Fruit fly (Drosophila melanogaster) whole organism, wandering third instar larva: ENCODE results near the gene beat-Vb.

Experiments
- Abd-B ChIP-seq: fragments of >200 bp; optimal IDR thresholded peaks from 2 replicates; lab custom pipeline; 2017; ENCODE audit warnings: missing biosample characterization, missing genetic modification characterization
- Hnf4 ChIP-seq: fragments of 200-800 bp; sonication (Bioruptor generic); optimal IDR thresholded peaks from 2 replicates; lab custom pipeline; 2016; ENCODE audit warnings: missing biosample characterization, mild to moderate bottlenecking, missing genetic modification characterization
- OdsH ChIP-seq: fragments of 200-800 bp; sonication (Bioruptor generic); optimal IDR thresholded peaks from 2 replicates; lab custom pipeline; 2016; ENCODE audit warnings: missing biosample characterization, mild to moderate bottlenecking, missing genetic modification characterization
- Rel ChIP-seq, 2 experiments: fragments of 200-800 bp; sonication (Bioruptor generic) in 1 of 2; optimal IDR thresholded peaks; 2 replicates in 1 of 2; 3 replicates in 1 of 2; lab custom pipeline; 2016 to 2019; ENCODE audit warnings: mild to moderate bottlenecking in 2 of 2, missing biosample characterization in 2 of 2, missing genetic modification characterization in 2 of 2, moderate library complexity in 1 of 2
- Vsx2 ChIP-seq: fragments of 200-300, 225-300 bp; sonication (Bioruptor generic); optimal IDR thresholded peaks from 2 replicates; lab custom pipeline; 2018; ENCODE audit warnings: missing biosample characterization, missing genetic modification characterization; ENCODE audit not compliant: partially characterized antibody
- br ChIP-seq: fragments of 200-800 bp; sonication (Bioruptor generic); optimal IDR thresholded peaks from 2 replicates; lab custom pipeline; 2016; ENCODE audit warnings: missing biosample characterization, missing genetic modification characterization
- dsf ChIP-seq: sonication (Bioruptor generic); optimal IDR thresholded peaks from 2 replicates; lab custom pipeline; 2016; ENCODE audit warnings: missing biosample characterization, missing genetic modification characterization, borderline replicate concordance
- ey ChIP-seq: fragments of 200-800 bp; sonication (Bioruptor generic); optimal IDR thresholded peaks from 2 replicates; lab custom pipeline; 2016; ENCODE audit warnings: missing biosample characterization, missing genetic modification characterization
- fru ChIP-seq: fragments of 200-800 bp; sonication (Bioruptor generic); optimal IDR thresholded peaks from 3 replicates; lab custom pipeline; 2016; ENCODE audit warnings: missing biosample characterization, mild to moderate bottlenecking, missing genetic modification characterization
- jim ChIP-seq: fragments of 175-275, 200-325 bp; sonication (Bioruptor generic); optimal IDR thresholded peaks from 2 replicates; lab custom pipeline; 2016; ENCODE audit warnings: missing biosample characterization, mild to moderate bottlenecking, missing genetic modification characterization
- lola ChIP-seq: fragments of >200 bp; optimal IDR thresholded peaks from 2 replicates; lab custom pipeline; 2017; ENCODE audit warnings: missing biosample characterization, missing genetic modification characterization
- psq ChIP-seq: fragments of 200-800 bp; sonication (Bioruptor generic); optimal IDR thresholded peaks from 3 replicates; lab custom pipeline; 2017; ENCODE audit warnings: missing biosample characterization, mild to moderate bottlenecking, missing genetic modification characterization, moderate library complexity
- rgr ChIP-seq: fragments of 200-800 bp; sonication (Bioruptor generic); optimal IDR thresholded peaks from 3 replicates; lab custom pipeline; 2016; ENCODE audit warnings: missing biosample characterization, mild to moderate bottlenecking, missing genetic modification characterization
- usp ChIP-seq: fragments of >200 bp; optimal IDR thresholded peaks from 2 replicates; lab custom pipeline; 2017; ENCODE audit warnings: missing biosample characterization, missing genetic modification characterization

- TF ChIP-seq Hnf4 (GFP tag; lab: Kevin White, UChicago) (no peak), rgr (GFP tag; lab: Kevin White, UChicago) (no peak), fru (GFP tag; lab: Kevin White, UChicago) (no peak), jim (GFP tag; lab: Kevin White, UChicago) (no peak), Abd-B (GFP tag; lab: Kevin White, UChicago) (no peak), psq (GFP tag; lab: Kevin White, UChicago) (no peak), Rel (GFP tag; optimal IDR thresholded peaks at IDR 0.05; lab: Kevin White, UChicago) (no peak), Rel (tag; optimal IDR thresholded peaks at IDR 0.05; lab: Kevin White, UChicago) (no peak), lola (no peak), ey (GFP tag; lab: Kevin White, UChicago) (no peak), dsf (no peak), OdsH (GFP tag; lab: Kevin White, UChicago) (no peak), usp (no peak), Vsx2 (GFP tag; lab: Kevin White, UChicago) (no peak), br (GFP tag; lab: Kevin White, UChicago) (no peak)
Measured at dm6 chr3R:12982982-12983633, 67.3 kb downstream of the beat-Vb start.
